Fruit fly (Drosophila melanogaster) Kc167 (cell line): Measurements from ENCODE around the gene kraken.

Source experiments
- Myc ChIP-seq: fragments of >200 bp; optimal IDR thresholded peaks from 2 replicates; lab custom pipeline; 2017; ENCODE audit warnings: missing external identifiers
- Sin3A ChIP-seq: fragments of >200 bp; optimal IDR thresholded peaks from 2 replicates; lab custom pipeline; 2018; ENCODE audit warnings: missing external identifiers
- h ChIP-seq: fragments of >200 bp; optimal IDR thresholded peaks from 3 replicates; lab custom pipeline; 2018; ENCODE audit warnings: missing external identifiers
- insv ChIP-seq: fragments of >200 bp; optimal IDR thresholded peaks from 3 replicates; lab custom pipeline; 2018; ENCODE audit warnings: missing external identifiers
- psq ChIP-seq: fragments of >200 bp; optimal IDR thresholded peaks from 2 replicates; lab custom pipeline; 2017; ENCODE audit warnings: missing external identifiers
- ttk ChIP-seq: sonication (Bioruptor generic); optimal IDR thresholded peaks from 2 replicates; lab custom pipeline; 2017; ENCODE audit warnings: missing external identifiers

kraken gene

DNA sequence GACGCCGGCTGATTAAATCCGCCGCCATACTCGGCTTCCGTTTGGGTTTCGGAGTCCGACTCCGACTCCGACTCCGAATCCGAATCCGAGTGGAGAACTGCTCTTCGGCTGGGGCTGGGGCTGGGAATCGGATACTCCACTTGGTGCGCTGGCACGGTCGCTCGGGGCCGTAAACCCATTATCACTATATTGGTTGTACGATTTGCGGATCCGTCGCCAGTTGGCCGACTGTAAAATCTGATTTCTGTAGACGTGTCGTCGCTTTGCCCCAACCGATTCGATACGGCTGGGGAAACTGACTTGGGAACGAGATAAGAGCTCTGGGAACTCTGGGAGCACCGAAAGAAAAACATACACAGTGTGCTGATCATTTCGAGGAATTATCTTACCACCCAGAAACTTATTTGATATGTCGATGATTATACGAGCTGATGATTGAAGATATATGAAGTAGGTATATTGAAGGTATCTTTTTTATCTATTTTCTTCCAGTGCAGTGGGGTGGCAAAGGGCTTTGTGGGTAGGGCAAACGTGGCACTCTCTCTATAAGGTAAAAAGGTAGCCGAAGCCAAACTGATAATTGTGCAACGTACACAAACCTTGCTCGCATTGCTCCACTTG is 5.4 kb downstream of the kraken start:
- no peak for TF ChIP-seq Myc (lab: Kevin White, UChicago)
- TF ChIP-seq h, result no peak

DNA sequence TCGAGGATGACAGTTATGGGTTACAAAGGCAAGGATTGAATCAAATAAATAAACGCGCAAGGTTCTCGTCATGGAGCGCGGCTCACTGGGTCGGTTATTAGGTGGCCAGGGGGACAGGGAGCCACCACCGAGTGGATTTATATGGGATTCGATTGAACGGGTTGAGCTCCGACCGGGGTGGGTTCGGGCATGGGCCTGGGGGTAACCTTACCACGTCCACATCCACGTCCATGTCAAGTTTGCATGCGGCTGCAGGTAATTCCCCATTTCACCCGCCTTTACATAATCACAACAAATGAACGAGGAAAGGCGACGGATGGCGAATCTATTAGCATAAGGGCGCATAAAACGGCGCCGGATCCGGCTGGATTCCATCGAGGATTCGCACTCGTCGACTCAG is 7.3 kb downstream of the kraken start, which contains the start of gene CG13950:
Gene CG13950 (plus strand): TSS at position 301 of the 400 bp plus-strand sequence.
- TF ChIP-seq h (no peak), Myc (lab: Kevin White, UChicago) (no peak), Sin3A (no peak), psq (lab: Kevin White, UChicago) (no peak), insv (lab: Kevin White, UChicago) (no peak), ttk (lab: Kevin White, UChicago) (no peak)

- TF ChIP-seq h (no peak), psq (lab: Kevin White, UChicago) (no peak), ttk (lab: Kevin White, UChicago) (no peak), Myc (lab: Kevin White, UChicago) (no peak)
Measured at dm6 chr2L:865851-866250, 13.3 kb downstream of the kraken start.

- TF ChIP-seq h, result no peak
- no peak for TF ChIP-seq ttk (lab: Kevin White, UChicago)
- no peak for TF ChIP-seq Sin3A
- no peak for TF ChIP-seq insv (lab: Kevin White, UChicago)
- no peak for TF ChIP-seq Myc (lab: Kevin White, UChicago)
- TF ChIP-seq psq (lab: Kevin White, UChicago), result no peak
Measured at dm6 chr2L:866950-867744, 14.6 kb downstream of the kraken start.

DNA sequence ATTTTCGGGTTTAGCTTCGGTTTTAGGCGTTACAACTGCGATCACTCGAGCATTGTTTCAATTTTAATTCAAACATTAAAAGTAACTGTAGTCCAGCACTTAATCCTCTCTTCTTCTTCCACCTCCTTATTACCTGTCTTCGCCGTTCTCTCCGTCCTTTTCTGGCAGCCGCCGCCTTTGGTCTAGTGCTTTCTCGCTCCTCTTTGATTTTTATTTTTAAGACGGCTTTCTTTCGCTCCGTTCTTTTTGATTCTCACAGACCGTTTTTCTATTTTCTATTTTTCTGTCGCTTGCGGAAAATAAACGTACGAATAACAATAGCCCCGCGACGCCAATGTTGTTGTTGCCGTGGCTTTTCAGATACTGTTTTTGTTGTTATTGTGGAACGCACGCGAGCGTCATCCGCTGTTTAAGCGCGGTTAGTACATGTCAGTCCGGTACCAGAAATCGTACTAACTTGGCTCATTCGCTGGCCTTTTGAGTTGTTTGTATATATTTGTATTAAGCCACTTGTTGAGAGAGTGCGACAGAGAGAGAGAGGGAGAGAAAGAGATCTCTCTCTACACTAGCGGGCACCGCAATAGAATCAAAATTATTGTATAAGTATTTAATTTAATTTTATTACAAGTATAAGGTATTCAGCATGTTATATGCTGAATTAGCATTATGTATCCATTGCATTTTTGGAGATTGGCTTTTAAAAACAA is 15.5 kb downstream of the kraken start, which contains the start of gene aru:
Gene aru (minus strand): TSS at position 456 of the 707 bp plus-strand sequence.
- TF ChIP-seq psq (lab: Kevin White, UChicago), result no peak
- TF ChIP-seq h, result no peak
- TF ChIP-seq insv (lab: Kevin White, UChicago), result no peak
- no peak for TF ChIP-seq ttk (lab: Kevin White, UChicago)
- no peak for TF ChIP-seq Sin3A
- TF ChIP-seq Myc (lab: Kevin White, UChicago), result no peak

dm6 chr2L:868961-869360 is 16.4 kb downstream of the kraken start:
- no peak for TF ChIP-seq insv (lab: Kevin White, UChicago)
- no peak for TF ChIP-seq Sin3A
- peak; percentile 51 for TF ChIP-seq ttk (lab: Kevin White, UChicago)
- no peak for TF ChIP-seq Myc (lab: Kevin White, UChicago)

DNA sequence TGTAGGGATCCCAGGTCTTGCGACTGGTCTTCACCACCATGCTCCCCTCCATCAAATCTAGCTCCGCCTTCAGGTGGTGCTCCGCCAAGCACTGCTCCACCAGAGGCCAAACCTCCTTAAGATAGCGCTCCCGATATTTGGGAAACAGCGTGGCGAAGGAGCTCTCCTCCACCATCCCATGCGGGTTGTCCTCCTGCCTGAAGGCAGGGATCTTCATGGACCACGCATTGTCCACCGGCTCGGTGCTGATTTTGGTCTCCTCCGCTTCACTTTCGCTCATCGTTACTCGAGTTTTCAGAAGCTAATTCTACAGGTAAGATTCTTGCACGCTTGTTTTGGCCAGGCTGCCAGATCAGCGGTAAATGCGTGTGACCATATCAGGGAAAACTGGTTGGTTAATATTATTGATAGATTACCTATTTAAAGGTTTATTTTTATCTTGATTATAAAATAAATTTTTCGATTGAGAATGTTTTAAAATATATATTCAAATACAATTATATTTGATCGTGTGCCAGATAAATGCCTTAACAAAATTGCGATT is 17.0 kb downstream of the kraken start, which contains the start of gene dbe:
Gene dbe (minus strand): TSS at position 361 of the 544 bp plus-strand sequence.
- no peak for TF ChIP-seq h
- no peak for TF ChIP-seq ttk (lab: Kevin White, UChicago)
- TF ChIP-seq insv (lab: Kevin White, UChicago), result no peak

DNA sequence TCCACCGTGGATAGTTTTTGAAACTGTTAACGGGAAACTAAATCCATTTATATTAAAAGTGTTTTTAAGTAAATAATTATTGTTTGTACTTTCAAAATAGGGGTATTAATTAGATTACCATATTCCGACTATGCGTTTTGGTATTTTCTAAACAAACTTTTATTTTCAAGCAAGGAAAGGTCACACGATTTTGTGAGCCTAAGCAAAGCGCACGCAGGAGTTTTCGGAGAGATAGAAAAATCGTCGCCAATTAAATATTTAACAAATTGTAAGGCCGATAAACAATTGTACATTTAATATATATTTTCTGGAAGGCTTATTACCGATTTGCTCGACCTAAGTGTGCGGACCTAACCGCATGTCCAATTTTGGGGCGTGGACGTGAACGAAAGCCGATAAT is 17.7 kb downstream of the kraken start, which contains the start of gene PNUTS:
Gene PNUTS (plus strand): TSS at position 181 of the 400 bp plus-strand sequence.
- TF ChIP-seq insv (lab: Kevin White, UChicago) (no peak), ttk (lab: Kevin White, UChicago) (no peak), psq (lab: Kevin White, UChicago) (no peak), Sin3A (no peak), h (no peak), Myc (lab: Kevin White, UChicago) (no peak)

dm6 chr2L:870749-871418 is 18.3 kb downstream of the kraken start:
- TF ChIP-seq Myc (lab: Kevin White, UChicago), result no peak
- no peak for TF ChIP-seq h
- no peak for TF ChIP-seq ttk (lab: Kevin White, UChicago)
- TF ChIP-seq psq (lab: Kevin White, UChicago), result no peak
- no peak for TF ChIP-seq insv (lab: Kevin White, UChicago)
- no peak for TF ChIP-seq Sin3A

DNA sequence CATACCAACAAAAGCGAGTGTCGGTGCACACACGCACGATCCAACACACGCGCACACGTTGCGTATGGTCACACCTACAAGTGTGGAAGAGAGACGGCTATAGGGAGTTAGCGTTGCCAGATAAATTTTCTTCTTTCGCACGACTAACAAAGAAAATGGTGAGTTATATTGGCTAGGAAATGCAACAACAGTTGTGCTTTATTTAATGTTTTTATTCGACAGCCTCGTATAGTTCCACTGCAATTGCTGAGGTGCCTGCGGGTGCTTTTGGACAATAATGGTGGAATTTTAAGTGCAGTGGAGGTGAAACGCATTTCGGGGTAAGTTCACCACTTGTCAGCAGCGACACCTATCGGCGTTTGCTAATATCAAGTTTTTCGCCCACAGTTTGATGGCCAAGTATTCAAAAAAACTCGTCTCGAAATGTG is 18.9 kb downstream of the kraken start:
- no peak for TF ChIP-seq insv (lab: Kevin White, UChicago)
- no peak for TF ChIP-seq Myc (lab: Kevin White, UChicago)
- no peak for TF ChIP-seq psq (lab: Kevin White, UChicago)
- TF ChIP-seq Sin3A, result no peak
- TF ChIP-seq h, result no peak

- TF ChIP-seq Sin3A (no peak), psq (lab: Kevin White, UChicago) (no peak), insv (lab: Kevin White, UChicago) (no peak), Myc (lab: Kevin White, UChicago) (no peak), h (no peak), ttk (lab: Kevin White, UChicago) (no peak)
Measured at dm6 chr2L:873724-874504, 21.3 kb downstream of the kraken start.
